Worm (Caenorhabditis elegans) whole organism, midembryonic: ENCODE data around the gene rap-3.

ENCODE experiments used
- T22C8.4 ChIP-seq: fragments of 200-800 bp; sonication (Bioruptor generic); IDR thresholded peaks from 2 replicates; pipeline ENCODE4 v1.3.6; 2022; ENCODE audit warnings: missing genetic modification characterization, missing compliant biosample characterization
- cog-1 ChIP-seq: sonication (generic microtip); optimal IDR thresholded peaks from 2 replicates; lab custom pipeline; 2016; ENCODE audit warnings: missing genetic modification characterization, missing compliant biosample characterization
- flt-1 ChIP-seq: fragments of 200-800 bp; sonication (Bioruptor generic); IDR thresholded peaks from 2 replicates; pipeline ENCODE4 v1.3.6; 2022; ENCODE audit warnings: missing genetic modification characterization, missing compliant biosample characterization
- klf-2 ChIP-seq: fragments of 200-800 bp; sonication (Bioruptor generic); conservative IDR thresholded peaks from 2 replicates; pipeline ENCODE4 v1.3.6; 2022; ENCODE audit warnings: missing genetic modification reagents, missing genetic modification characterization, missing compliant biosample characterization
- med-1 ChIP-seq: sonication (generic microtip); optimal IDR thresholded peaks from 2 replicates; lab custom pipeline; 2017; ENCODE audit warnings: missing genetic modification characterization, mild to moderate bottlenecking, missing compliant biosample characterization, antibody characterized with exemption, missing genetic modification reagents; ENCODE audit not compliant: insufficient read depth
- ref-1 ChIP-seq: fragments of 200-800 bp; sonication (Bioruptor generic); conservative IDR thresholded peaks from 2 replicates; pipeline ENCODE4 v1.3.6; 2022; ENCODE audit warnings: missing genetic modification reagents, missing genetic modification characterization, missing compliant biosample characterization
- tab-1 ChIP-seq: fragments of 200-800 bp; sonication (Bioruptor generic); IDR thresholded peaks from 2 replicates; pipeline ENCODE4 v1.3.6; 2022; ENCODE audit warnings: missing genetic modification characterization, missing compliant biosample characterization
- ztf-23 ChIP-seq: fragments of 200-800 bp; sonication (Bioruptor generic); IDR thresholded peaks from 2 replicates; pipeline ENCODE4 v1.3.6; 2022; ENCODE audit warnings: missing genetic modification reagents, missing genetic modification characterization, missing compliant biosample characterization
- ztf-29 ChIP-seq: fragments of 200-800 bp; sonication (Bioruptor generic); IDR thresholded peaks from 2 replicates; pipeline ENCODE4 v1.3.6; 2022; ENCODE audit warnings: missing genetic modification reagents, missing genetic modification characterization, missing compliant biosample characterization

rap-3 gene

DNA sequence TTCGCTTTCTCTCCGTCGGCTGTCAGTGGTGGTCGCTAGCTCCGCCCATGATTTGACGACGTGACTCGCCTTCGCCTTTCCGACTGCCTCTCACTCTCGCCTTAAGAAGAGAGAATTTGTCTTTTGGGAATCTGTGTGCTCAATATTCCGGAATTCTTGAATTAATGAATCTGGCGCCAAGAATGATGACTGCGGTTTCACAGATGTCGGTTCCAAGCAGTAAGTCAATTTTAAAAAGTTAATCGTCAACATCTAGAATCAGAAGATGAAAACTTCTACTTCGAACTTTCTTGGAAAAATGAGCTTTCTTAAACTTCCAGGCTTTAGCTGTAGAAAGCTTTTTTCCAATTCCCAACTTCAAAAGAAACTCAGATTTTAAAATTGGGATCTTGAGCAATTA lies 7.4 kb upstream of the rap-3 start, which contains the start of gene nhr-67:
Gene nhr-67, plus strand, starts transcription at position 97 of the 400 bp plus-strand sequence.
- TF ChIP-seq ztf-23 (GFP tag; lab: Robert Waterston, UW) (no peak), tab-1 (GFP tag; lab: Robert Waterston, UW) (no peak), flt-1 (GFP tag; lab: Robert Waterston, UW) (no peak), T22C8.4 (GFP tag; lab: Robert Waterston, UW) (no peak), cog-1 (tag; lab: Kevin White, UChicago) (no peak), ztf-29 (no peak), ref-1 (GFP tag; lab: Robert Waterston, UW) (no peak), med-1 (GFP tag; lab: Kevin White, UChicago) (no peak), klf-2 (GFP tag; lab: Robert Waterston, UW) (no peak)

DNA sequence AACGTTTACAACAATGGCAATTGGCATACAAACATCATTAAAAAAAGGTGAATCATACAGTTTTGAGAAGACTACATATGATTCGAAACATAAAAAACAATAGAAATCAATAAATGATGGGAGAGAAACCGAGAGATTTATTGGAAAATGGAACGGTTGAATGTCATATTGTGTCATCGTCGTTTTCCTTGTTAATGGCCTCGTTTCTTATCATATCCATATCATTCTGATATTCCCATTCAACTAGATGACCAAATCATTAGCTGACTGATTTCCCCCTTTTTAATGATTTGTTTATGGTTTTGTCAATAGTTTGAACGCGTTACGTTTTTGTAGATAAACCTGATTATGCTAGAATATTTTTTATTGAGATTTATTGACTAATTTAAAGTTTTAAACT lies 2.3 kb upstream of the rap-3 start:
- no peak for TF ChIP-seq med-1 (GFP tag; lab: Kevin White, UChicago)
- no peak for TF ChIP-seq ref-1 (GFP tag; lab: Robert Waterston, UW)
- no peak for TF ChIP-seq cog-1 (tag; lab: Kevin White, UChicago)
- no peak for TF ChIP-seq tab-1 (GFP tag; lab: Robert Waterston, UW)
- TF ChIP-seq ztf-23 (GFP tag; lab: Robert Waterston, UW): no peak
- no peak for TF ChIP-seq ztf-29
- TF ChIP-seq T22C8.4 (GFP tag; lab: Robert Waterston, UW): no peak
- TF ChIP-seq flt-1 (GFP tag; lab: Robert Waterston, UW): no peak
- TF ChIP-seq klf-2 (GFP tag; lab: Robert Waterston, UW): no peak

DNA sequence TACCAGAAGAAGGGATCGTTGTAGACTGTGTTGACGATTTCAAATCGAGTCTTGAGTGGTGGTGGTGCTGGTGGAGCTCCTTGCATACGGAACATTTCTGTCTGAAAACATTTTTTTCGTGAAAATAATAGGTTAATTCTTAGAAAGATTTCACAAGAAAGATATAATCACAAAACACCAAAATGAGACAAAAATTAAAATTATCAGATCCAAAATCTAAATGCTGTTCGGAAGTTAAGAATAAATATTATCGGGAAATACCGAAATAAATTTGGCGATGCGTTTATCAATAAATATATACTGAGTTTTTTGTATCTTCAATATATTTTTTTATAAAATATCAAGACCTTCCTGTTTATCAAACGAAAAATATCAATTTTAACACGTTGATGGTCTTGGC lies 1.4 kb downstream of the rap-3 start, which contains the start of gene C08F8.9:
Gene C08F8.9, minus strand, starts transcription at position 101 of the 400 bp plus-strand sequence.
- TF ChIP-seq T22C8.4 (GFP tag; lab: Robert Waterston, UW): no peak
- no peak for TF ChIP-seq ref-1 (GFP tag; lab: Robert Waterston, UW)
- TF ChIP-seq tab-1 (GFP tag; lab: Robert Waterston, UW): no peak
- TF ChIP-seq med-1 (GFP tag; lab: Kevin White, UChicago): no peak
- TF ChIP-seq cog-1 (tag; lab: Kevin White, UChicago): no peak
- TF ChIP-seq ztf-29: no peak
- no peak for TF ChIP-seq flt-1 (GFP tag; lab: Robert Waterston, UW)
- no peak for TF ChIP-seq klf-2 (GFP tag; lab: Robert Waterston, UW)
- TF ChIP-seq ztf-23 (GFP tag; lab: Robert Waterston, UW): no peak

DNA sequence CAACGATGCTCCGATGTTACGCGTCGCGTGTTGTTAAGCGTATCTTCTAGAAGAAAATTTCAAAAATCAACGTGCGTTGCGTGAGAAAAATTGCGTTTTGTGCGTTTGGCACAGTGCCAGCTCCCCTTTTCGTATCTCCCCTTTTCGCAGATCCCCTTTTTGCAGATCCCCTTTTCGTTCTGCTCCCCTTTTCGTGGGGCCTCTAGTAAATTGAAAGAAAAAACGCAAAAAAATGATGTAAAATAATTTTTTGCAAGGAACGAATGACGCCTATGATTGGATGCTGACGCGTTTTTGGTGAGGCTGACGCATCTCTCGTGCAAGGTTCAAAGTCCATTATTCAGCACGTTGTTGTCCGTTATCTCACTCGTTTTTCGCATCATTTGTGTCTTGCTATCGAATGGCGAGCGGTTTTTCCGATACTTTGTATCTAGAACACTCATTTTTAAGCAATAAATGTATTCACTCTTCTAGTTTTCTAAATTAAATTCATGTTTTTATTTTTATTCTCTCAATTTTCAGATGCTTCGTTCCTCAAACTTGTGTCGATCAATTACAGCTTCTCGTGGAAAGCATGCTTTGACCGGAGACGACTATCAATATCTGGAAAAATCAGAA lies 2.2 kb downstream of the rap-3 start, which contains the start of gene cpt-2:
Gene cpt-2, plus strand, starts transcription at position 523 of the 618 bp plus-strand sequence.
- TF ChIP-seq ztf-23 (GFP tag; lab: Robert Waterston, UW): peak; percentile 44; the same call in 1 of the 2 replicates

DNA sequence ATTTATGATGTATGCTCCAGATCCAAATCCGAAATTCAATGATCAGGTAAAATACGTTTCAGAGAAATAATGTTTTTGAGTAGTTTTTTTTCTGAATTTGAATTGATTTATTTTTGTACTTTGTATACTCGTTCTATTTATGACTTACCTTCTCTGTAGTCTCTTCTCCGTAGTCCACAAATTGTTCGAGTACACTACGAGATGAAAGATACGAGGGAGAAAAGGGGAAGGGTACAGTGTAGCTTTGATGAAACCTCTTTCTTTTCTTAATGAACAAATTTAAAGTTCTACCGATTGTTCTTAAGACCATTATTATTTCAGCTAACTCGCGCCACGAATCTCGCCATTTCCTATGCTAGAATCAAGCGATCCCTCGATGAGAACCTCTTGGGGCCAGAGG lies 3.0 kb downstream of the rap-3 start:
- TF ChIP-seq tab-1 (GFP tag; lab: Robert Waterston, UW) (no peak), ztf-23 (GFP tag; lab: Robert Waterston, UW) (no peak), med-1 (GFP tag; lab: Kevin White, UChicago) (no peak), T22C8.4 (GFP tag; lab: Robert Waterston, UW) (no peak), klf-2 (GFP tag; lab: Robert Waterston, UW) (no peak), cog-1 (tag; lab: Kevin White, UChicago) (no peak), ztf-29 (no peak), flt-1 (GFP tag; lab: Robert Waterston, UW) (no peak), ref-1 (GFP tag; lab: Robert Waterston, UW) (no peak)

DNA sequence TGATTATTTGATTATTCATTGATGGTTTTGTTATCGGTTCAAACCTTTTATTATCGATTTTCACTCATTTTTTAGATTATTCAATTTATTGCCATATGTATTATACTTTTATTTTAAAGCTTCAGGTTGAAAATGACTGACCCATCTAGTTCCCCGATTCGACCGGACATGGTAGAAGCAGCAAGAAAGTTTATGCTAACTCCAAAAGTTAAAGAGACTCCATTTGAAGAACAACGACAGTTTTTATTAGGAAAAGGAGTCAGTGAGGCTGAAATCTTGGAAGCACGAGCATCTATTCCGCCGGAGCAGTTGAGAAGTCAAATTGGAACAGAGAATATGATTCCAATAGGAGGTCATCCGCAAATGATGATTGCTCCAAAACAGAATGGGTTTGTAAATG lies 5.9 kb downstream of the rap-3 start, which contains the start of gene prx-14:
Gene prx-14, plus strand, starts transcription at position 120 of the 400 bp plus-strand sequence.
- TF ChIP-seq T22C8.4 (GFP tag; lab: Robert Waterston, UW): no peak
- TF ChIP-seq tab-1 (GFP tag; lab: Robert Waterston, UW): no peak
- no peak for TF ChIP-seq med-1 (GFP tag; lab: Kevin White, UChicago)
- no peak for TF ChIP-seq ztf-23 (GFP tag; lab: Robert Waterston, UW)
- TF ChIP-seq ref-1 (GFP tag; lab: Robert Waterston, UW): no peak
- no peak for TF ChIP-seq ztf-29
- no peak for TF ChIP-seq klf-2 (GFP tag; lab: Robert Waterston, UW)
- no peak for TF ChIP-seq cog-1 (tag; lab: Kevin White, UChicago)
- TF ChIP-seq flt-1 (GFP tag; lab: Robert Waterston, UW): no peak

DNA sequence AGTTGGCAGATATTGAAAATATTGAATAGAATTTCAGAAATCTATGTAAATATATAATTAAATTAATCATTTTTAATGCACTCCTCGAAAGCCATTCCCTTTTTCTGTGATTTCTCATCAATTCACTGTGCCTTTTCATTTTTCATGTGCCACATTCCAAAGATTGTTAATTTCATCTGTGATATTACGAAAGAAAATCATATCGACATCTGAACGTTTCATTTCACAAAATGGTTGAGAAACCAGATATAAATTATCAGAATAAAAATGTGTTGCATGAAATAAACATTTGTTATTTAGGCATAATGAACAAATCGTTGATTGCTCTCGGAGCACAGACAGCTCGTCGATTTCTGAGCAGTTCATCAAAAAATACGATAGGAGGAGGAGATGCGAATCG lies 6.9 kb downstream of the rap-3 start, which contains the start of gene nuaf-3:
Gene nuaf-3, plus strand, starts transcription at position 301 of the 400 bp plus-strand sequence.
- TF ChIP-seq klf-2 (GFP tag; lab: Robert Waterston, UW) (no peak), cog-1 (tag; lab: Kevin White, UChicago) (no peak), ztf-23 (GFP tag; lab: Robert Waterston, UW) (no peak), ref-1 (GFP tag; lab: Robert Waterston, UW) (no peak), tab-1 (GFP tag; lab: Robert Waterston, UW) (no peak)

DNA sequence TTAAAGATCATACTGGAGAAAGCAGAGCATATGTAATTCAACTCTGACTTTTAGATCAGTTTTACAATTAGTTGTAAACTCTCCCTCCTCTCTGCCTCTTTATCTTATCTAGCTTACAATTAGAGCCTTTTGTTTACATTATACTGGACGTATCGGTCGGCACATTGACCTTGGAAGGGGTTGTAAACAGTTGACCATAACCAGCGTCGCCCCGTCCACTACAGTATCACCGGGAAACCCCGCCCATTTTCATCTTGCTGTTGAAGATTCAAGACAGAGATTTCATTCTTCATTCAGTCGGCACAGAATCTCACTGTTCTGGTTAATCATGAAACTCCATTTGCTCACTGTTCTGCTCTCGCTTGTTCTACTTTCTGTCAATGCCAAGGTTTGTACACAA lies 9.7 kb downstream of the rap-3 start, which contains the start of gene sdz-27:
Gene sdz-27, plus strand, starts transcription at position 301 of the 400 bp plus-strand sequence.
- TF ChIP-seq klf-2 (GFP tag; lab: Robert Waterston, UW) (no peak), ref-1 (GFP tag; lab: Robert Waterston, UW) (no peak), med-1 (GFP tag; lab: Kevin White, UChicago) (no peak), cog-1 (tag; lab: Kevin White, UChicago) (no peak), T22C8.4 (GFP tag; lab: Robert Waterston, UW) (no peak), ztf-23 (GFP tag; lab: Robert Waterston, UW) (no peak), ztf-29 (no peak), tab-1 (GFP tag; lab: Robert Waterston, UW) (no peak)

DNA sequence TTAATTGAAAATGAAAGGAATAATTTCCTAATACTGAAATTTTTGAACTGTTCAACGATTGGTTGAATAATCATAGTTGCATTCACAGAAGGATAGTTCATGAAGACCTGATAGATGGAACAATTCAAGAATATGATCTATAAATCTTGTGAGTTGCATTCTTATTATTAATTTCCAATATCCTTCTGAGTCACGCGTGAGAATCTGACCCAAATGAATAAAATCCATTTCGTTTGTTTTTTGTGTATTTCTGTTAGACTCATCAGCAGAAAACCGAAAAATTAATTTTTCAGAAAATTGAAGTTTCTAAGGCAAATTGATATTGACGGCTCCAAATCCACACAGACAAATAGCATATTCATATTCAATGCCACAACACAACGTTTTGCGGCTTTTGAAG lies 12.3 kb downstream of the rap-3 start, which contains the start of gene fbxb-79:
Gene fbxb-79, minus strand, starts transcription at position 101 of the 400 bp plus-strand sequence.
- TF ChIP-seq T22C8.4 (GFP tag; lab: Robert Waterston, UW) (no peak), ztf-23 (GFP tag; lab: Robert Waterston, UW) (no peak), cog-1 (tag; lab: Kevin White, UChicago) (no peak), ref-1 (GFP tag; lab: Robert Waterston, UW) (no peak), klf-2 (GFP tag; lab: Robert Waterston, UW) (no peak), flt-1 (GFP tag; lab: Robert Waterston, UW) (no peak), med-1 (GFP tag; lab: Kevin White, UChicago) (no peak), ztf-29 (no peak), tab-1 (GFP tag; lab: Robert Waterston, UW) (no peak)
